Worm (Caenorhabditis elegans): ENCODE measurements around the gene C06A1.3.

Gene C06A1.3

DNA sequence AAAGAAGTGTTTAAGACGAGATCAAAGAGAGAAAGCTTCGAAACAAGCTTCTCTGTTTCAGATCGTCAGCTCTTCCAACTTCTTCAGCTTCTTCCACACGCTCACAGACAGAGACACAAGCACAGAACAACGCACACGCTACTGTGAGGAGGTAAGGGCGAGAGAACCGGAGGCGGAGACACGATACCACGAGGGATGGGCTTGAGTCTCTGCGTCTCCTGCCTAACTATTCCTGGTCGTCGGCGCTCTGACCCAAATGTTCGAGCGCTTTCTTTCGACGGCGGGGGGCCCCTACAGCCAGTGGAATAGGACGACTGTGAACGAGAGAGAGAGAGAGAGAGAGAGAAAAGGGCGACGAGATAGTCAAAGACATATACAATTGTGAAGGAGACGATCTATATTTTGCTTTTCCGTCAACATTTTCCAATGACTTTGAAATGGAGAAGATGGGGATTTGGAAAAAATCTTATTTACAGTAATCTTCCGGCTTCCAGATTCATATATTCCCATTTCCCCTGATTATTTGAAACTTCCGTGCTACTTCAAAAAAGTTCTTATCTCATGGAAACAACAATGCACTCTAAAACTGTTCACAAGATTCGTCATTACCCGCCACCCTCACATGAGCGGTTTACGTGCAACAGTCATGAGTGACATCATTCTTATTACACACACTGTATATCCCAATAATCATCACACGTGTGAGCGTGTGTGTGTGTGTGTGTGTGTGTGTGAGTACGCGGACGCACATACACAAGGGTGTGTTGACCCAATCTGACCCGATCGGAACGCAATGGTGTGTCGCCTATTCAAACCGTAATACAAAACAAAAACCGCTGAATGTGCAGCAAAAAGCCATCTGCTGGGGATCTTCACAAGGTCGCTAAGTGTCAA lies 23.0 kb upstream of the C06A1.3 start:
- TF ChIP-seq xbp-1 (tag; optimal IDR thresholded peaks at IDR 0.05) (peak; percentile 78), ama-1 (optimal IDR thresholded peaks at IDR 0.05) (peak; percentile 97), dsc-1 (tag; optimal IDR thresholded peaks at IDR 0.05) (peak; percentile 57), vab-15 (tag; optimal IDR thresholded peaks at IDR 0.05) (no peak), skn-1 (tag; optimal IDR thresholded peaks at IDR 0.05) (peak; percentile 91), lin-15B (tag; optimal IDR thresholded peaks at IDR 0.05) (peak; percentile 44), ceh-90 (tag; optimal IDR thresholded peaks at IDR 0.05) (no peak), nhr-19 (GFP tag; conservative IDR thresholded peaks at IDR 0.05) (peak; percentile 76), swsn-7 (tag; optimal IDR thresholded peaks at IDR 0.05) (peak; percentile 90), hlh-4 (tag; optimal IDR thresholded peaks at IDR 0.05) (no peak), Y116A8C.19 (tag; optimal IDR thresholded peaks at IDR 0.05; ENCODE audit: borderline replicate concordance) (no peak), sox-4 (tag; optimal IDR thresholded peaks at IDR 0.05) (peak; percentile 36), fkh-4 (tag; optimal IDR thresholded peaks at IDR 0.05; ENCODE audit: borderline replicate concordance) (no peak), lin-14 (GFP tag; optimal IDR thresholded peaks at IDR 0.05) (peak; percentile 96), aha-1 (tag; optimal IDR thresholded peaks at IDR 0.05) (no peak), fkh-8 (tag; optimal IDR thresholded peaks at IDR 0.05) (peak; percentile 95), grh-1 (GFP tag; IDR thresholded peaks at IDR 0.05) (peak; percentile 39), lsy-2 (tag; optimal IDR thresholded peaks at IDR 0.05) (peak; percentile 81 to 90), mdl-1 (tag; optimal IDR thresholded peaks at IDR 0.05) (peak; percentile 85 to 95), ztf-11 (tag; optimal IDR thresholded peaks at IDR 0.05) (peak in 1 of 2 experiments; percentile 72), ceh-82 (tag; optimal IDR thresholded peaks at IDR 0.05) (peak; percentile 85 to 95 (median 94)), zip-4 (GFP tag; optimal IDR thresholded peaks at IDR 0.05) (no peak), egl-27 (tag; optimal IDR thresholded peaks at IDR 0.05) (peak in 1 of 2 experiments; percentile 56), ceh-8 (GFP tag; optimal IDR thresholded peaks at IDR 0.05) (peak; percentile 15), lin-13 (GFP tag; optimal IDR thresholded peaks at IDR 0.05) (peak; percentile 94), nhr-84 (tag; optimal IDR thresholded peaks at IDR 0.05) (no peak), efl-3 (GFP tag; optimal IDR thresholded peaks at IDR 0.05) (no peak), F16B12.6 (tag; optimal IDR thresholded peaks at IDR 0.05) (peak; percentile 29), rnt-1 (tag; optimal IDR thresholded peaks at IDR 0.05) (peak; percentile 84), alr-1 (tag; optimal IDR thresholded peaks at IDR 0.05; ENCODE audit: borderline replicate concordance) (no peak), blmp-1 (tag; optimal IDR thresholded peaks at IDR 0.05) (peak; percentile 46), nhr-71 (tag; optimal IDR thresholded peaks at IDR 0.05) (peak; percentile 96), elt-3 (tag; optimal IDR thresholded peaks at IDR 0.05) (peak in 4 of 6 experiments; percentile 17 to 64 (median 50)), nhr-77 (tag; optimal IDR thresholded peaks at IDR 0.05) (peak; percentile 70), pax-3 (tag; optimal IDR thresholded peaks at IDR 0.05) (peak; percentile 66), nhr-11 (tag; optimal IDR thresholded peaks at IDR 0.05) (peak; percentile 80), elt-2 (tag; optimal IDR thresholded peaks at IDR 0.05) (peak; percentile 47), lin-35 (GFP tag; optimal IDR thresholded peaks at IDR 0.05) (peak; percentile 72 to 77), ceh-63 (GFP tag; optimal IDR thresholded peaks at IDR 0.05) (no peak), unc-30 (tag; optimal IDR thresholded peaks at IDR 0.05) (no peak), hlh-17 (GFP tag; optimal IDR thresholded peaks at IDR 0.05; ENCODE audit: borderline replicate concordance) (no peak), irx-1 (tag; optimal IDR thresholded peaks at IDR 0.05) (peak; percentile 34), nhr-47 (tag; optimal IDR thresholded peaks at IDR 0.05) (peak; percentile 89), mab-9 (GFP tag; IDR thresholded peaks at IDR 0.05) (peak; percentile 66), nhr-12 (tag; optimal IDR thresholded peaks at IDR 0.05) (no peak), zag-1 (tag; optimal IDR thresholded peaks at IDR 0.05) (no peak), lir-3 (tag; optimal IDR thresholded peaks at IDR 0.05; ENCODE audit: poor library complexity) (peak; percentile 34), nhr-76 (tag; optimal IDR thresholded peaks at IDR 0.05) (no peak), nhr-90 (tag; optimal IDR thresholded peaks at IDR 0.05; ENCODE audit: poor library complexity) (peak; percentile 65)

All from whole organism, L1 larva.